Worm (Caenorhabditis elegans): Measurements from ENCODE around the gene Y4C6B.4.

The Y4C6B.4 gene

ce11 chrIV:5326144-5326543 lies at the start of gene Y4C6B.4:
Y4C6B.4 (plus strand) TSS chrIV:5326444.
- no peak for TF ChIP-seq mml-1 (tag; optimal IDR thresholded peaks at IDR 0.05)
- TF ChIP-seq pqm-1 (tag; optimal IDR thresholded peaks at IDR 0.05) = no peak
- no peak for TF ChIP-seq daf-12 (tag; optimal IDR thresholded peaks at IDR 0.05)
- no peak for TF ChIP-seq ceh-16 (tag; optimal IDR thresholded peaks at IDR 0.05)
- TF ChIP-seq lsy-12 (tag; optimal IDR thresholded peaks at IDR 0.05) = no peak
- TF ChIP-seq nhr-23 (tag; optimal IDR thresholded peaks at IDR 0.05) = no peak
- no peak for TF ChIP-seq ceh-9 (tag; optimal IDR thresholded peaks at IDR 0.05)
- no peak for TF ChIP-seq nhr-43 (tag; optimal IDR thresholded peaks at IDR 0.05; ENCODE audit: poor library complexity, severe bottlenecking)
- no peak for TF ChIP-seq nfya-1 (tag; optimal IDR thresholded peaks at IDR 0.05; ENCODE audit: insufficient read depth)
- no peak for TF ChIP-seq aly-2 (tag; optimal IDR thresholded peaks at IDR 0.05)

ce11 chrIV:5277752-5278151 lies 48.5 kb upstream of the Y4C6B.4 start, which contains the start of gene F36H12.17:
F36H12.17 (minus strand) TSS chrIV:5277852.
- TF ChIP-seq nhr-43 (tag; optimal IDR thresholded peaks at IDR 0.05; ENCODE audit: poor library complexity, severe bottlenecking) (no peak), fos-1 (tag; optimal IDR thresholded peaks at IDR 0.05) (no peak), nhr-67 (tag; optimal IDR thresholded peaks at IDR 0.05) (no peak), eor-1 (tag; optimal IDR thresholded peaks at IDR 0.05) (no peak)

- no peak for TF ChIP-seq nhr-11 (tag; optimal IDR thresholded peaks at IDR 0.05)
- no peak for TF ChIP-seq skn-1 (tag; optimal IDR thresholded peaks at IDR 0.05)
- no peak for TF ChIP-seq ama-1 (optimal IDR thresholded peaks at IDR 0.05)
- TF ChIP-seq jun-1 (tag; optimal IDR thresholded peaks at IDR 0.05) = no peak
- TF ChIP-seq mml-1 (tag; optimal IDR thresholded peaks at IDR 0.05) = no peak
- TF ChIP-seq egl-27 (tag; optimal IDR thresholded peaks at IDR 0.05) = no peak
- no peak for TF ChIP-seq elt-2 (tag; optimal IDR thresholded peaks at IDR 0.05)
- TF ChIP-seq nhr-77 (tag; optimal IDR thresholded peaks at IDR 0.05) = no peak
- TF ChIP-seq lsy-12 (tag; optimal IDR thresholded peaks at IDR 0.05) = no peak
- TF ChIP-seq ztf-11 (tag; optimal IDR thresholded peaks at IDR 0.05) = no peak
- TF ChIP-seq unc-62 (GFP tag; optimal IDR thresholded peaks at IDR 0.05) = no peak
- no peak for TF ChIP-seq nfya-1 (tag; optimal IDR thresholded peaks at IDR 0.05; ENCODE audit: insufficient read depth)
- no peak for TF ChIP-seq mdl-1 (tag; optimal IDR thresholded peaks at IDR 0.05)
- TF ChIP-seq lin-39 (tag; optimal IDR thresholded peaks at IDR 0.05) = no peak
- no peak for TF ChIP-seq nhr-237 (tag; optimal IDR thresholded peaks at IDR 0.05)
- no peak for TF ChIP-seq pha-4 (tag; optimal IDR thresholded peaks at IDR 0.05)
- no peak for TF ChIP-seq nhr-28 (tag; optimal IDR thresholded peaks at IDR 0.05)
- no peak for TF ChIP-seq sea-2 (GFP tag; optimal IDR thresholded peaks at IDR 0.05)
- TF ChIP-seq nhr-43 (tag; optimal IDR thresholded peaks at IDR 0.05; ENCODE audit: poor library complexity, severe bottlenecking) = no peak
- TF ChIP-seq ztf-4 (tag; optimal IDR thresholded peaks at IDR 0.05) = no peak
Observed at ce11 chrIV:5281457-5281856, 44.8 kb upstream of the Y4C6B.4 start.

ce11 chrIV:5287190-5287589 lies 39.1 kb upstream of the Y4C6B.4 start:
- no peak for TF ChIP-seq nhr-77 (tag; optimal IDR thresholded peaks at IDR 0.05)
- TF ChIP-seq unc-62 (GFP tag; optimal IDR thresholded peaks at IDR 0.05) = no peak

ce11 chrIV:5288932-5289331 lies 37.3 kb upstream of the Y4C6B.4 start:
- TF ChIP-seq jun-1 (tag; optimal IDR thresholded peaks at IDR 0.05) (no peak), nhr-67 (tag; optimal IDR thresholded peaks at IDR 0.05) (no peak), nhr-11 (tag; optimal IDR thresholded peaks at IDR 0.05) (no peak), ztf-11 (tag; optimal IDR thresholded peaks at IDR 0.05) (no peak), eor-1 (tag; optimal IDR thresholded peaks at IDR 0.05) (no peak), aly-2 (tag; optimal IDR thresholded peaks at IDR 0.05) (no peak), nhr-23 (tag; optimal IDR thresholded peaks at IDR 0.05) (no peak), fkh-10 (GFP tag; optimal IDR thresholded peaks at IDR 0.05) (no peak), nhr-43 (tag; optimal IDR thresholded peaks at IDR 0.05; ENCODE audit: poor library complexity, severe bottlenecking) (no peak), ceh-82 (tag; optimal IDR thresholded peaks at IDR 0.05) (no peak), egl-27 (tag; optimal IDR thresholded peaks at IDR 0.05) (no peak), ZK546.5 (tag; optimal IDR thresholded peaks at IDR 0.05) (no peak), snpc-4 (tag; optimal IDR thresholded peaks at IDR 0.05) (no peak), nhr-76 (tag; optimal IDR thresholded peaks at IDR 0.05) (no peak)
